Worm (Caenorhabditis elegans) whole organism, L1 larva: Measurements from ENCODE around the gene F46B6.2.
A peak's percentile ranks its signal among the peaks of the same experiment; 100 is the strongest.

Experiments
- Y116A8C.19 ChIP-seq: sonication (generic microtip); optimal IDR thresholded peaks from 2 replicates; lab custom pipeline; 2016; ENCODE audit warnings: missing compliant biosample characterization, missing genetic modification characterization, borderline replicate concordance
- aha-1 ChIP-seq: fragments of 150-350 bp; optimal IDR thresholded peaks from 2 replicates; lab custom pipeline; 2014; ENCODE audit warnings: missing biosample characterization, missing genetic modification characterization
- alr-1 ChIP-seq: fragments of 200-800 bp; sonication (Bioruptor generic); optimal IDR thresholded peaks from 2 replicates; lab custom pipeline; 2018; ENCODE audit warnings: borderline replicate concordance, mild to moderate bottlenecking, missing genetic modification characterization, missing compliant biosample characterization
- blmp-1 ChIP-seq: fragments of 150-350 bp; optimal IDR thresholded peaks from 2 replicates; lab custom pipeline; 2014; ENCODE audit warnings: missing biosample characterization, missing genetic modification characterization
- ceh-82 ChIP-seq, 3 experiments: fragments of 150-350 bp in 1 of 3; sonication (generic microtip) in 2 of 3; optimal IDR thresholded peaks; 2 replicates each; lab custom pipeline; 2014 to 2017; ENCODE audit warnings: missing biosample characterization in 3 of 3, missing genetic modification characterization in 3 of 3
- ceh-88 ChIP-seq: fragments of 200-800 bp; sonication (Bioruptor generic); IDR thresholded peaks from 2 replicates; pipeline ENCODE4 v1.3.6; 2022; ENCODE audit warnings: missing genetic modification characterization, missing compliant biosample characterization
- dpl-1 ChIP-seq, 3 experiments: fragments of 150-350 bp in 2 of 3; sonication (generic microtip) in 1 of 3; optimal IDR thresholded peaks; 2 replicates each; lab custom pipeline; 2014 to 2017; ENCODE audit warnings: missing biosample characterization in 3 of 3, missing genetic modification characterization in 3 of 3, missing genetic modification reagents in 3 of 3
- dsc-1 ChIP-seq: sonication (generic microtip); optimal IDR thresholded peaks from 2 replicates; lab custom pipeline; 2016; ENCODE audit warnings: mild to moderate bottlenecking, missing genetic modification characterization, missing compliant biosample characterization
- efl-1 ChIP-seq, 4 experiments: fragments of 150-350 bp; optimal IDR thresholded peaks in 3 of 4; peaks in 1 of 4; 1 replicate in 1 of 4; 2 replicates in 3 of 4; lab custom pipeline; 2014; ENCODE audit warnings: missing biosample characterization in 2 of 4, missing genetic modification characterization in 2 of 4, missing genetic modification reagents in 2 of 4
- efl-3 ChIP-seq: fragments of 200-800 bp; sonication (Bioruptor generic); optimal IDR thresholded peaks from 2 replicates; lab custom pipeline; 2018; ENCODE audit warnings: mild to moderate bottlenecking, missing genetic modification characterization, missing compliant biosample characterization
- egl-13 ChIP-seq: sonication (generic microtip); optimal IDR thresholded peaks from 2 replicates; lab custom pipeline; 2016; ENCODE audit warnings: missing genotype, missing genetic modification reagents, missing genetic modification characterization, missing compliant biosample characterization
- fos-1 ChIP-seq: fragments of 150-350 bp; optimal IDR thresholded peaks from 2 replicates; lab custom pipeline; 2014; ENCODE audit warnings: missing biosample characterization, missing genetic modification characterization
- grh-1 ChIP-seq: fragments of 200-800 bp; sonication (Bioruptor generic); IDR thresholded peaks from 2 replicates; pipeline ENCODE4 v1.3.6; 2022; ENCODE audit warnings: missing genetic modification reagents, missing genetic modification characterization, missing compliant biosample characterization
- hpl-2 ChIP-seq: fragments of 150-350 bp; optimal IDR thresholded peaks from 2 replicates; lab custom pipeline; 2014; ENCODE audit warnings: missing biosample characterization, missing genetic modification reagents, missing genetic modification characterization
- irx-1 ChIP-seq: sonication (generic microtip); optimal IDR thresholded peaks from 2 replicates; lab custom pipeline; 2016; ENCODE audit warnings: missing genetic modification characterization, missing compliant biosample characterization
- isw-1 ChIP-seq: fragments of 200-800 bp; sonication (Bioruptor generic); IDR thresholded peaks from 2 replicates; pipeline ENCODE4 v1.3.6; 2022; ENCODE audit warnings: missing genetic modification characterization, missing compliant biosample characterization
- lin-13 ChIP-seq: fragments of 150-350 bp; optimal IDR thresholded peaks from 2 replicates; lab custom pipeline; 2014; ENCODE audit warnings: missing biosample characterization, missing genetic modification reagents, missing genetic modification characterization
- lin-14 ChIP-seq: fragments of 200-800 bp; sonication (Bioruptor generic); optimal IDR thresholded peaks from 2 replicates; lab custom pipeline; 2018; ENCODE audit warnings: mild to moderate bottlenecking, missing genetic modification characterization, moderate library complexity, missing compliant biosample characterization
- lin-15B ChIP-seq: fragments of 150-350 bp; sonication (generic microtip); optimal IDR thresholded peaks from 3 replicates; lab custom pipeline; 2014; ENCODE audit warnings: missing biosample characterization, missing genetic modification characterization
- lin-35 ChIP-seq, 2 experiments: fragments of 150-350 bp; optimal IDR thresholded peaks; 2 replicates each; lab custom pipeline; 2014; ENCODE audit warnings: missing biosample characterization in 2 of 2, missing genetic modification characterization in 2 of 2, missing genetic modification reagents in 2 of 2
- lin-39 ChIP-seq: fragments of 150-350 bp; optimal IDR thresholded peaks from 2 replicates; lab custom pipeline; 2014; ENCODE audit warnings: missing biosample characterization, missing genetic modification reagents, missing genetic modification characterization
- lir-3 ChIP-seq: sonication (generic microtip); optimal IDR thresholded peaks from 2 replicates; lab custom pipeline; 2016; ENCODE audit warnings: mild to moderate bottlenecking, missing genetic modification characterization, moderate library complexity, missing compliant biosample characterization; ENCODE audit not compliant: poor library complexity
- lsy-2 ChIP-seq, 2 experiments: fragments of 150-350 bp; optimal IDR thresholded peaks; 2 replicates each; lab custom pipeline; 2014; ENCODE audit warnings: missing biosample characterization in 2 of 2, missing genetic modification characterization in 2 of 2
- mab-9 ChIP-seq: fragments of 200-800 bp; sonication (Bioruptor generic); IDR thresholded peaks from 2 replicates; pipeline ENCODE4 v1.3.6; 2022; ENCODE audit warnings: missing genetic modification reagents, missing genetic modification characterization, missing compliant biosample characterization
- mdl-1 ChIP-seq, 2 experiments: fragments of 150-350 bp; optimal IDR thresholded peaks; 2 replicates each; lab custom pipeline; 2014 to 2017; ENCODE audit warnings: missing biosample characterization in 2 of 2, missing genetic modification characterization in 2 of 2, inconsistent platforms in 1 of 2
- mep-1 ChIP-seq: fragments of 150-350 bp; optimal IDR thresholded peaks from 2 replicates; lab custom pipeline; 2014; ENCODE audit warnings: missing biosample characterization, missing genetic modification characterization
- nhr-11 ChIP-seq: fragments of 150-350 bp; optimal IDR thresholded peaks from 2 replicates; lab custom pipeline; 2014; ENCODE audit warnings: missing biosample characterization, missing genetic modification characterization
- nhr-12 ChIP-seq: sonication (generic microtip); optimal IDR thresholded peaks from 2 replicates; lab custom pipeline; 2017; ENCODE audit warnings: missing biosample characterization, missing genetic modification characterization
- nhr-19 ChIP-seq: fragments of 200-800 bp; sonication (Bioruptor generic); conservative IDR thresholded peaks from 2 replicates; pipeline ENCODE4 v1.3.6; 2022; ENCODE audit warnings: missing genetic modification characterization, missing compliant biosample characterization
- nhr-28 ChIP-seq: fragments of 150-350 bp; optimal IDR thresholded peaks from 2 replicates; lab custom pipeline; 2014; ENCODE audit warnings: missing biosample characterization, missing genetic modification characterization
- nhr-76 ChIP-seq: sonication (generic microtip); optimal IDR thresholded peaks from 2 replicates; lab custom pipeline; 2017; ENCODE audit warnings: missing biosample characterization, missing genetic modification characterization
- nhr-85 ChIP-seq: sonication (generic microtip); peaks from one replicate; lab custom pipeline; 2016; ENCODE audit warnings: missing genetic modification characterization, inconsistent platforms, missing compliant biosample characterization
- nhr-90 ChIP-seq: sonication (generic microtip); optimal IDR thresholded peaks from 2 replicates; lab custom pipeline; 2016; ENCODE audit warnings: mild to moderate bottlenecking, missing genetic modification characterization, missing compliant biosample characterization; ENCODE audit not compliant: poor library complexity
- pag-3 ChIP-seq: sonication (generic microtip); optimal IDR thresholded peaks from 2 replicates; lab custom pipeline; 2017; ENCODE audit warnings: missing genetic modification characterization, mild to moderate bottlenecking, missing compliant biosample characterization, antibody characterized with exemption, borderline replicate concordance; ENCODE audit not compliant: insufficient read depth
- pax-3 ChIP-seq: fragments of 200-800 bp; sonication (Bioruptor generic); optimal IDR thresholded peaks from 2 replicates; lab custom pipeline; 2018; ENCODE audit warnings: mild to moderate bottlenecking, missing genetic modification characterization, moderate library complexity, missing compliant biosample characterization
- pqm-1 ChIP-seq: sonication (generic microtip); optimal IDR thresholded peaks from 3 replicates; lab custom pipeline; 2017; ENCODE audit warnings: missing biosample characterization, missing genetic modification characterization
- snpc-4 ChIP-seq: fragments of 150-350 bp; optimal IDR thresholded peaks from 2 replicates; lab custom pipeline; 2014; ENCODE audit warnings: missing biosample characterization, missing genetic modification characterization
- snu-23 ChIP-seq: sonication (generic microtip); optimal IDR thresholded peaks from 2 replicates; lab custom pipeline; 2016; ENCODE audit warnings: missing genetic modification characterization, missing compliant biosample characterization
- sptf-1 ChIP-seq: fragments of 150-350 bp; optimal IDR thresholded peaks from 2 replicates; lab custom pipeline; 2014; ENCODE audit warnings: missing biosample characterization, missing genetic modification characterization
- sup-37 ChIP-seq: fragments of 200-800 bp; sonication (Bioruptor generic); optimal IDR thresholded peaks from 2 replicates; lab custom pipeline; 2018; ENCODE audit warnings: mild to moderate bottlenecking, missing genetic modification characterization, missing compliant biosample characterization
- tbx-2 ChIP-seq: sonication (generic microtip); optimal IDR thresholded peaks from 2 replicates; lab custom pipeline; 2016; ENCODE audit warnings: missing genetic modification characterization, missing compliant biosample characterization
- unc-130 ChIP-seq: fragments of 150-350 bp; optimal IDR thresholded peaks from 2 replicates; lab custom pipeline; 2017; ENCODE audit warnings: missing biosample characterization, missing genetic modification characterization, inconsistent platforms
- unc-30 ChIP-seq: sonication (generic microtip); optimal IDR thresholded peaks from 2 replicates; lab custom pipeline; 2017; ENCODE audit warnings: missing biosample characterization, missing genetic modification characterization
- unc-62 ChIP-seq: fragments of 150-350 bp; optimal IDR thresholded peaks from 2 replicates; lab custom pipeline; 2014; ENCODE audit warnings: missing biosample characterization, missing genetic modification reagents, missing genetic modification characterization
- unc-86 ChIP-seq: sonication (generic microtip); optimal IDR thresholded peaks from 2 replicates; lab custom pipeline; 2016; ENCODE audit warnings: missing genetic modification characterization, missing compliant biosample characterization
- xbp-1 ChIP-seq: sonication (generic microtip); optimal IDR thresholded peaks from 2 replicates; lab custom pipeline; 2016; ENCODE audit warnings: missing genetic modification characterization, missing compliant biosample characterization
- ztf-11 ChIP-seq, 2 experiments: sonication (generic microtip); optimal IDR thresholded peaks; 2 replicates each; lab custom pipeline; 2016 to 2017; ENCODE audit warnings: missing genetic modification characterization in 2 of 2, missing biosample characterization in 1 of 2, missing compliant biosample characterization in 1 of 2
- ztf-4 ChIP-seq: fragments of 150-350 bp; optimal IDR thresholded peaks from 2 replicates; lab custom pipeline; 2014; ENCODE audit warnings: missing biosample characterization, missing genetic modification characterization

F46B6.2 gene

DNA sequence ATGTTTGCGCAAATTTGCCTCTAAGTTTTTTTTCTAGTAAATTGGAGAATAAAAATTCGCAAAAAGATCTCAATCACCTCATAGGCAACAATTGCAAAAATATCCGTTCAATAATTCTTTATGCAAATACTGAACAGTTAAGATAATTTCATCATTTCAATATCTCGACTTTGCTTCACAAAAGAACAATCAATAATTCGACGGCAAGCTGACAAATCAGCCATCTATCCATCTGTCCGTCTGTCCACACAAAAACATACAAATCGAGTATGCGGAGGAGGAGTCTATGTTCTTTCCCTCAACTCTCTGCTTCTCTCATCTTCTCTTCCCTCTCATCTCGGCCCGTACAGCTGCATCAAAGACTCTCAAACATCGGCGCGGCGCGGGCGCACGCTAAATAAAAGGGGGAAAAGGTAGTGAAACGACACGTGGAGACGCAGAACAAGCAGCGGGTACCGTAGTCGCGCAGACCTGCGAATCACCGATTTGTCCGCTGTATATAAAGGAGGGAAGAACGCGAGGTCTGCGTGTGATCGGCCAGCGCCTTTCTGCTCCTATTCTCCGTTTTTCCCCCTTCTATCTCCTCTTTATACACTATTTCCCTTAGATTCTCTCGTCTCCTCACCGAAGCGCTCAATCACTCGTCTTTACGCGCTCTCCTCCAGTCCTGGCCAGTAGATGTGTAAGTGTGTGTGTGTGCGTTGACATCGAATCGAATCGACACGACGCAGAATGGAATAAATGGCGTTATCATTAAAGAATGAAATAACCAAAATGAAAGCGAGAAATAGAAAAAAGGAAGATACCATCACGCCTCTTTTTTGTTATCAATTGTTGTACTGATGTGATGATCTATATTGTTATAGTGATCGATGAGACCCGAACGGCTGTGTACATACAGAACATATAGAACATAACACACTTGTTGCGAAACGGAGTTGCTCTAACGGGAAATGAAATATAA lies 41.1 kb upstream of the F46B6.2 start (continued):
- TF ChIP-seq isw-1 (GFP tag; lab: Robert Waterston, UW) (peak; percentile 90), snpc-4 (tag; lab: Kevin White, UChicago) (peak; percentile 80), tbx-2 (tag; lab: Kevin White, UChicago) (peak; percentile 97)

DNA sequence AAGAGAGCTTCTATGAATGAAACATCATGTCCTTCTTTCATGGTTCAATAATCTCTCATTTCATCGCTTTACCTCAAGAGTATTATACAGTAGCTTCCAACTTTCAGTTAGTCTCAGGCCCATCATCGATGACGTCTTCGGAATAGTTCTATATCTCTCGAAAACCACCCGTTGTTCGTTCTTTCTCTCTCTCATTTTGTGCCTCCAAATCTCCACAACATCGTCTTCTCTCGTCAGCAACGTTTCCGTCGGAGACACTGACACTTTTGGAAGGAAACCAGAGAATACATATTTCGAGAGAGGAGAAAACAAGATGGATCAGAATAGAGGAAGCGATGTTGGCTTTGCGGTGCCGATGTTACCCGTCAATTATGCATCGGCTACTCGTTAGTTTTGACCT lies 40.2 kb upstream of the F46B6.2 start:
- TF ChIP-seq grh-1 (GFP tag; lab: Robert Waterston, UW) = no peak
- no peak for TF ChIP-seq nhr-90 (tag; lab: Kevin White, UChicago)
- no peak for TF ChIP-seq nhr-85
- TF ChIP-seq nhr-76 (tag; lab: Kevin White, UChicago) = no peak
- TF ChIP-seq lin-15B (tag; lab: Kevin White, UChicago) = no peak
- TF ChIP-seq ztf-11 (tag; optimal IDR thresholded peaks at IDR 0.05; lab: Kevin White, UChicago) = no peak
- no peak for TF ChIP-seq irx-1 (tag; lab: Kevin White, UChicago)
- TF ChIP-seq nhr-11 (tag; lab: Kevin White, UChicago) = no peak
- TF ChIP-seq snpc-4 (tag; lab: Kevin White, UChicago) = no peak
- TF ChIP-seq pax-3 (tag; lab: Kevin White, UChicago) = no peak
- TF ChIP-seq dsc-1 (tag; lab: Kevin White, UChicago) = no peak
- no peak for TF ChIP-seq ceh-88
- TF ChIP-seq pqm-1 (tag; lab: Kevin White, UChicago) = no peak
- TF ChIP-seq mab-9 = no peak
- TF ChIP-seq efl-1 (optimal IDR thresholded peaks at IDR 0.05; lab: Kevin White, UChicago) = no peak
- TF ChIP-seq efl-1 (GFP tag; optimal IDR thresholded peaks at IDR 0.05 in 1 of 2; lab: Kevin White, UChicago) = peak in 1 of 2 experiments; percentile 90
- TF ChIP-seq dpl-1 (GFP tag; optimal IDR thresholded peaks at IDR 0.05; lab: Kevin White, UChicago) = no peak
- no peak for TF ChIP-seq fos-1 (tag; lab: Kevin White, UChicago)
- TF ChIP-seq unc-86 = no peak
- TF ChIP-seq Y116A8C.19 = no peak
- TF ChIP-seq hpl-2 (GFP tag; lab: Kevin White, UChicago) = no peak
- TF ChIP-seq mep-1 (tag; lab: Kevin White, UChicago) = peak; percentile 20
- TF ChIP-seq lin-13 (GFP tag; lab: Kevin White, UChicago) = no peak
- peak in 1 of 2 experiments; percentile 37 for TF ChIP-seq lsy-2 (tag; optimal IDR thresholded peaks at IDR 0.05; lab: Kevin White, UChicago)
- no peak for TF ChIP-seq nhr-19 (GFP tag; lab: Robert Waterston, UW)
- TF ChIP-seq lir-3 = no peak
- TF ChIP-seq mdl-1 (tag; optimal IDR thresholded peaks at IDR 0.05; lab: Kevin White, UChicago) = no peak
- no peak for TF ChIP-seq unc-62 (GFP tag; lab: Kevin White, UChicago)
- TF ChIP-seq ztf-4 (tag; lab: Kevin White, UChicago) = no peak
- TF ChIP-seq lin-35 (GFP tag; optimal IDR thresholded peaks at IDR 0.05; lab: Kevin White, UChicago) = no peak
- TF ChIP-seq unc-30 (tag; lab: Kevin White, UChicago) = no peak
- peak; percentile 71 for TF ChIP-seq blmp-1 (tag; lab: Kevin White, UChicago)
- no peak for TF ChIP-seq alr-1 (tag; lab: Kevin White, UChicago)
- peak; percentile 62 for TF ChIP-seq lin-14 (GFP tag; lab: Kevin White, UChicago)
- TF ChIP-seq tbx-2 (tag; lab: Kevin White, UChicago) = no peak
- no peak for TF ChIP-seq sup-37 (GFP tag; lab: Kevin White, UChicago)
- TF ChIP-seq pag-3 (tag; lab: Kevin White, UChicago) = no peak
- TF ChIP-seq aha-1 (tag; lab: Kevin White, UChicago) = no peak
- TF ChIP-seq nhr-28 (tag; lab: Kevin White, UChicago) = no peak
- TF ChIP-seq efl-3 (GFP tag; lab: Kevin White, UChicago) = no peak
- no peak for TF ChIP-seq unc-130 (tag; lab: Kevin White, UChicago)
- no peak for TF ChIP-seq nhr-12 (tag; lab: Kevin White, UChicago)
- no peak for TF ChIP-seq xbp-1
- no peak for TF ChIP-seq sptf-1 (tag; lab: Kevin White, UChicago)
- peak in 1 of 3 experiments; percentile 43 for TF ChIP-seq ceh-82 (tag; optimal IDR thresholded peaks at IDR 0.05; lab: Kevin White, UChicago)
- no peak for TF ChIP-seq lin-39 (tag; lab: Kevin White, UChicago)
- no peak for TF ChIP-seq egl-13 (tag; lab: Kevin White, UChicago)
- TF ChIP-seq snu-23 (GFP tag; lab: Kevin White, UChicago) = no peak
